Fruit fly (Drosophila melanogaster) whole organism, prepupa: ENCODE data around the gene CG4553.

ENCODE experiments used
- Blimp-1 ChIP-seq: fragments of 200-800 bp; sonication (Bioruptor generic); optimal IDR thresholded peaks from 3 replicates; lab custom pipeline; 2017; ENCODE audit warnings: missing biosample characterization, missing genetic modification characterization, mild to moderate bottlenecking, moderate library complexity, missing genetic modification reagents
- CG10631 ChIP-seq: fragments of 200-800 bp; sonication (Bioruptor generic); optimal IDR thresholded peaks from 2 replicates; lab custom pipeline; 2016; ENCODE audit warnings: missing biosample characterization, missing genetic modification characterization
- CG10669 ChIP-seq: fragments of 200-800 bp; sonication (Bioruptor generic); optimal IDR thresholded peaks from 3 replicates; lab custom pipeline; 2018; ENCODE audit warnings: missing biosample characterization, mild to moderate bottlenecking, missing genetic modification characterization, moderate library complexity
- CG11762 ChIP-seq: fragments of 200-800 bp; sonication (Bioruptor generic); optimal IDR thresholded peaks from 3 replicates; lab custom pipeline; 2016; ENCODE audit warnings: missing biosample characterization, missing genetic modification characterization; ENCODE audit not compliant: insufficient read depth
- CG11902 ChIP-seq: fragments of 200-800 bp; sonication (Bioruptor generic); optimal IDR thresholded peaks from 3 replicates; lab custom pipeline; 2016; ENCODE audit warnings: missing biosample characterization, missing genetic modification characterization
- CG15336 ChIP-seq: fragments of 200-800 bp; sonication (Bioruptor generic); IDR thresholded peaks from 2 replicates; pipeline ENCODE4 v1.3.6; 2022; ENCODE audit warnings: missing biosample characterization, missing genetic modification characterization
- CG1621 ChIP-seq: fragments of 200-800 bp; sonication (Bioruptor generic); optimal IDR thresholded peaks from 3 replicates; lab custom pipeline; 2018; ENCODE audit warnings: missing biosample characterization, mild to moderate bottlenecking, missing genetic modification characterization
- CG16779 ChIP-seq: fragments of 200-800 bp; sonication (Bioruptor generic); optimal IDR thresholded peaks from 3 replicates; lab custom pipeline; 2017; ENCODE audit warnings: missing biosample characterization, mild to moderate bottlenecking, missing genetic modification characterization
- CG3032 ChIP-seq: fragments of 200-800 bp; optimal IDR thresholded peaks from 2 replicates; lab custom pipeline; 2019; ENCODE audit warnings: missing biosample characterization, mild to moderate bottlenecking, missing genetic modification characterization, moderate library complexity
- CG31627 ChIP-seq: fragments of 200-800 bp; sonication (Bioruptor generic); optimal IDR thresholded peaks from 3 replicates; lab custom pipeline; 2016; ENCODE audit warnings: missing biosample characterization, missing genetic modification characterization
- CG32006 ChIP-seq: fragments of 200-800 bp; sonication (Bioruptor generic); optimal IDR thresholded peaks from 3 replicates; lab custom pipeline; 2017; ENCODE audit warnings: missing biosample characterization, mild to moderate bottlenecking, missing genetic modification characterization
- CG4318 ChIP-seq: fragments of 200-800 bp; sonication (Bioruptor generic); optimal IDR thresholded peaks from 3 replicates; lab custom pipeline; 2017; ENCODE audit warnings: missing biosample characterization, mild to moderate bottlenecking, missing genetic modification characterization
- CG6163 ChIP-seq: fragments of 200-800 bp; sonication (Bioruptor generic); IDR thresholded peaks from 3 replicates; pipeline ENCODE4 v1.3.6; 2022; ENCODE audit warnings: missing biosample characterization, missing genetic modification characterization
- CG6276 ChIP-seq: fragments of 200-800 bp; sonication (Bioruptor generic); optimal IDR thresholded peaks from 2 replicates; lab custom pipeline; 2017; ENCODE audit warnings: missing biosample characterization, mild to moderate bottlenecking, missing genetic modification characterization
- CG8632 ChIP-seq: fragments of 200-800 bp; sonication (Bioruptor generic); optimal IDR thresholded peaks from 3 replicates; lab custom pipeline; 2016; ENCODE audit warnings: missing biosample characterization, missing genetic modification characterization
- CG9139 ChIP-seq: fragments of 200-800 bp; sonication (Bioruptor generic); optimal IDR thresholded peaks from 3 replicates; lab custom pipeline; 2017; ENCODE audit warnings: missing biosample characterization, mild to moderate bottlenecking, missing genetic modification characterization
- Eip75B ChIP-seq: fragments of 200-800 bp; sonication (Bioruptor generic); optimal IDR thresholded peaks from 3 replicates; lab custom pipeline; 2016; ENCODE audit warnings: missing biosample characterization, missing genetic modification characterization
- Eip78C ChIP-seq: fragments of 200-800 bp; sonication (Bioruptor generic); peaks from one replicate; lab custom pipeline; 2016; ENCODE audit warnings: missing biosample characterization, missing genetic modification characterization
- Eip93F ChIP-seq: fragments of 200-800 bp; sonication (Bioruptor generic); optimal IDR thresholded peaks from 2 replicates; lab custom pipeline; 2016; ENCODE audit warnings: missing biosample characterization, mild to moderate bottlenecking, missing genetic modification characterization
- Ets96B ChIP-seq: fragments of 200-800 bp; optimal IDR thresholded peaks from 2 replicates; lab custom pipeline; 2019; ENCODE audit warnings: missing biosample characterization, mild to moderate bottlenecking, missing genetic modification characterization, moderate library complexity
- Hr39 ChIP-seq: fragments of 200-800 bp; sonication (Bioruptor generic); optimal IDR thresholded peaks from 2 replicates; lab custom pipeline; 2016; ENCODE audit warnings: missing biosample characterization, missing genetic modification characterization
- Hr4 ChIP-seq: fragments of 200-800 bp; sonication (Bioruptor generic); optimal IDR thresholded peaks from 3 replicates; lab custom pipeline; 2016; ENCODE audit warnings: missing biosample characterization, missing genetic modification characterization
- Lpt ChIP-seq: fragments of 200-800 bp; sonication (Bioruptor generic); optimal IDR thresholded peaks from 3 replicates; lab custom pipeline; 2016; ENCODE audit warnings: missing biosample characterization, missing genetic modification characterization
- Met ChIP-seq: fragments of 200-800 bp; sonication (Bioruptor generic); optimal IDR thresholded peaks from 3 replicates; lab custom pipeline; 2016; ENCODE audit warnings: missing biosample characterization, missing genetic modification characterization
- Smox ChIP-seq: fragments of 200-800 bp; sonication (Bioruptor generic); optimal IDR thresholded peaks from 3 replicates; lab custom pipeline; 2016; ENCODE audit warnings: missing biosample characterization, missing genetic modification characterization
- Sox102F ChIP-seq: fragments of 200-800 bp; sonication (Bioruptor generic); optimal IDR thresholded peaks from 2 replicates; lab custom pipeline; 2016; ENCODE audit warnings: missing biosample characterization, mild to moderate bottlenecking, missing genetic modification characterization
- Sox14 ChIP-seq: fragments of 200-800 bp; sonication (Bioruptor generic); optimal IDR thresholded peaks from 3 replicates; lab custom pipeline; 2016; ENCODE audit warnings: missing biosample characterization, missing genetic modification characterization
- Sox15 ChIP-seq: fragments of 200-800 bp; sonication (Bioruptor generic); optimal IDR thresholded peaks from 3 replicates; lab custom pipeline; 2016; ENCODE audit warnings: missing biosample characterization, missing genetic modification characterization
- achi ChIP-seq: fragments of 200-800 bp; sonication (Bioruptor generic); optimal IDR thresholded peaks from 3 replicates; lab custom pipeline; 2016; ENCODE audit warnings: missing biosample characterization, missing genetic modification characterization
- acj6 ChIP-seq: fragments of 200-800 bp; sonication (Bioruptor generic); optimal IDR thresholded peaks from 3 replicates; lab custom pipeline; 2016; ENCODE audit warnings: missing biosample characterization, missing genetic modification characterization
- cyc ChIP-seq: fragments of 200-800 bp; sonication (Bioruptor generic); optimal IDR thresholded peaks from 3 replicates; lab custom pipeline; 2016; ENCODE audit warnings: missing biosample characterization, missing genetic modification characterization
- dsx ChIP-seq: fragments of 200-800 bp; optimal IDR thresholded peaks from 3 replicates; lab custom pipeline; 2019; ENCODE audit warnings: missing biosample characterization, mild to moderate bottlenecking, missing genetic modification characterization, moderate library complexity; ENCODE audit not compliant: poor library complexity, severe bottlenecking
- esn ChIP-seq: fragments of 200-800 bp; sonication (Bioruptor generic); optimal IDR thresholded peaks from 2 replicates; lab custom pipeline; 2016; ENCODE audit warnings: missing biosample characterization, mild to moderate bottlenecking, missing genetic modification characterization, moderate library complexity
- lz ChIP-seq: fragments of 200-800 bp; sonication (Bioruptor generic); optimal IDR thresholded peaks from 3 replicates; lab custom pipeline; 2016; ENCODE audit warnings: missing biosample characterization, missing genetic modification characterization
- net ChIP-seq: fragments of 200-800 bp; sonication (Bioruptor generic); optimal IDR thresholded peaks from 3 replicates; lab custom pipeline; 2016; ENCODE audit warnings: missing biosample characterization, missing genetic modification characterization
- salr ChIP-seq, 2 experiments: fragments of 200-800 bp; sonication (Bioruptor generic); optimal IDR thresholded peaks; 3 replicates each; lab custom pipeline; 2016 to 2018; ENCODE audit warnings: missing biosample characterization in 2 of 2, missing genetic modification characterization in 2 of 2, mild to moderate bottlenecking in 1 of 2
- spab ChIP-seq: fragments of 200-800 bp; sonication (Bioruptor generic); optimal IDR thresholded peaks from 2 replicates; lab custom pipeline; 2017; ENCODE audit warnings: missing biosample characterization, mild to moderate bottlenecking, missing genetic modification characterization, missing genetic modification reagents
- ss ChIP-seq, 2 experiments: fragments of 200-800 bp; sonication (Bioruptor generic); optimal IDR thresholded peaks; 2 replicates in 1 of 2; 3 replicates in 1 of 2; lab custom pipeline; 2017 to 2018; ENCODE audit warnings: mild to moderate bottlenecking in 2 of 2, missing biosample characterization in 2 of 2, missing genetic modification characterization in 2 of 2, moderate library complexity in 1 of 2
- topi ChIP-seq: fragments of 200-800 bp; sonication (Bioruptor generic); optimal IDR thresholded peaks from 3 replicates; lab custom pipeline; 2016; ENCODE audit warnings: missing biosample characterization, missing genetic modification characterization
- vri ChIP-seq: fragments of 200-800 bp; sonication (Bioruptor generic); optimal IDR thresholded peaks from 3 replicates; lab custom pipeline; 2016; ENCODE audit warnings: missing biosample characterization, mild to moderate bottlenecking, missing genetic modification characterization

The CG4553 gene

DNA sequence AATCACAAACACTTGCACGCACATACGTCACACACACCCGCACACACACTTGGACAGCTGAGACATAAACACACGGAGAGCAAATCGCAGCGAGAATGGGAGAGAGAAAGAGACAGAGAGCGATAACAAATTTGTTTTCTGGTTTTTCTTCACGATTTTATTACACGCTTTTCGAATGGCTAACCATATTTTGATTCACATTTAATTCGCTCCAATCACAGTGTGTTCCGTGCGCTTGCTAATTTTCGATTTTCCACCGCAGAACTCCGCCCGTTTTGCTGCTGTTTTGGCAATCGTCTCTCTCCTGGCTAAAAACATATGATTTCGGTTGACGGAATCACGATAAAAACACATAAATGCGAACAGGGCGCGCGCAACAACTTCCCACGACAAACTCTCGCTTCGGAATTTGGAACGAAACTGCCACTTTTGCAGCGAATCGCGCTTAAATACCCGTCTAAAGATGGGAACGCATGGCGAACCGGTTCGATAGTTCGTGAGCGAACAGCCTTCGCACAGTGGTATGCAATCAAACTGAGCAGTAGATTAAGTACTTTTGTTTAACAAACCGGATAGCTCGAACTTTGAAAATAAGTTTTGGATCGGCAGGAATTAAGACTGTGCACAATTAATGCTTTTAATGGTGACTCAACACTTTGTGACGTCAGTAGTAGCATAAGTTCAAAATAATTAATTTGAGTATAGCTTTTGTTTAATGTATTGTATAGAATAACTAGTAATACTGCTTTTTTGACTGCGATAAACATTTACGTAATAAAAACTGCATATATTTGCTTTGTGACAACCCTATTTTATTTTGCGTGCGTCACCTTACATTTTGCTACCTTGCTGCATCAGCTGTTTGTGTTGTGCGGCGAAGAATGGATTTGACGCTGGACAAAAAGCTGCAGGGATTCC lies 3.8 kb downstream of the CG4553 start, which contains the start of the genes Fur1 and Vps33B (continued):
- TF ChIP-seq salr (GFP tag; optimal IDR thresholded peaks at IDR 0.05; lab: Kevin White, UChicago) = peak; percentile 92 to 99
- peak; percentile 98 for TF ChIP-seq cyc (GFP tag; lab: Kevin White, UChicago)
- peak; percentile 97 for TF ChIP-seq Lpt
- TF ChIP-seq spab (GFP tag; lab: Kevin White, UChicago) = peak; percentile 90
- TF ChIP-seq net (GFP tag; lab: Kevin White, UChicago) = peak; percentile 97
- peak; percentile 95 for TF ChIP-seq Ets96B (tag; lab: Kevin White, UChicago)
- TF ChIP-seq CG31627 (GFP tag; lab: Kevin White, UChicago) = peak; percentile 99
- TF ChIP-seq CG4318 = peak; percentile 97
- peak; percentile 98 for TF ChIP-seq CG32006 (GFP tag; lab: Kevin White, UChicago)
- peak; percentile 97 for TF ChIP-seq vri (GFP tag; lab: Kevin White, UChicago)
- peak; percentile 98 for TF ChIP-seq Smox
- TF ChIP-seq topi (GFP tag; lab: Kevin White, UChicago) = peak; percentile 98
- peak; percentile 99 for TF ChIP-seq Hr39 (GFP tag; lab: Kevin White, UChicago)
- TF ChIP-seq acj6 = peak; percentile 98
- TF ChIP-seq CG8632 = peak; percentile 97

- TF ChIP-seq Eip75B (GFP tag; lab: Kevin White, UChicago) = no peak
- TF ChIP-seq CG6163 = peak; percentile 42; the same call in 1 of the 3 replicates
- TF ChIP-seq CG11902 (GFP tag; lab: Kevin White, UChicago) = no peak
- TF ChIP-seq Sox102F = no peak
- peak; percentile 94 for TF ChIP-seq dsx
- TF ChIP-seq ss (GFP tag; optimal IDR thresholded peaks at IDR 0.05; lab: Kevin White, UChicago) = peak in 1 of 2 experiments; percentile 14
- TF ChIP-seq Blimp-1 (GFP tag; lab: Kevin White, UChicago) = no peak
- no peak for TF ChIP-seq CG11762 (GFP tag; lab: Kevin White, UChicago)
- TF ChIP-seq Sox14 = peak; percentile 30
- 0 out of 2 replicates have a peak, but pooled peaks have one; percentile 9 for TF ChIP-seq CG15336 (GFP tag; lab: Robert Waterston, UW)
- peak; percentile 52 for TF ChIP-seq Eip78C
- TF ChIP-seq Met (GFP tag; lab: Kevin White, UChicago) = no peak
- no peak for TF ChIP-seq esn (GFP tag; lab: Kevin White, UChicago)
Measured at dm6 chr3R:25471853-25472634, 4.7 kb downstream of the CG4553 start.

- TF ChIP-seq CG8632 = no peak
- peak; percentile 28 for TF ChIP-seq vri (GFP tag; lab: Kevin White, UChicago)
- TF ChIP-seq achi (GFP tag; lab: Kevin White, UChicago) = no peak
- no peak for TF ChIP-seq CG6276 (GFP tag; lab: Kevin White, UChicago)
Measured at dm6 chr3R:25466166-25466565, 10.5 kb downstream of the CG4553 start.

DNA sequence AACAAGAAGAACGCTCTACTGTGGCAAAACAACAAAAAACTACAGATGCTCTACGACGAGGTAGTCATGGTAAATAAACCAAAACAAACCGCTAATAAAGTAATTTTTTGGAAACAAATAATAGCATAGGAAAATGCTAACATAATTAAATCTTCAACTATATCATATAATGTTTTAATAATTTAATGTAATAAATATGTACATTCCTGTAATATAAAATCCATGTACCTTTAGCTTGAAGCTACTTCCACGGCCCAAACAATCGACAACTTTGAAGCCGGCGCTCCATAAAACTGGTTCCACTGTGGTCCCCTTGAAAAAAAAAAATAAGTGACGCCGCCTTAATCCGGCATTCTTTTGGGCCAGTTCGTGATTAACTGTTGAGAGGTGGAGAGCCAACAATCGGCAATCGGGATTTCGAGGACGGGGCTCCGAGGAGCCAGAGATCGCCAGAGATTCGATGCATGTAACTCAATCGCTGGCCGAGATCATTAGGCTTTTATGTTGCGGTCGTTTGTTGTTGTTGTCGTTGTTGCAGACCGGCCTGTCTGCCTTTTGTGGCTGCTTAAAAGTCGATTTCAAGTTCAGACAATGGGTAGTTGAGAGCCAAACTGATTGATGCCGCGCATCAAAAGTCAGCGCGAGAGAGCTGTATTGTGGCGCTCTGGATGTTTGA lies 13.9 kb downstream of the CG4553 start:
- peak; percentile 95 for TF ChIP-seq dsx
- TF ChIP-seq CG4318 = peak; percentile 56
- TF ChIP-seq salr (GFP tag; optimal IDR thresholded peaks at IDR 0.05; lab: Kevin White, UChicago) = peak; percentile 78 to 86
- TF ChIP-seq net (GFP tag; lab: Kevin White, UChicago) = peak; percentile 84
- peak; percentile 95 for TF ChIP-seq CG8632
- peak; percentile 81 for TF ChIP-seq CG16779 (tag; lab: Kevin White, UChicago)
- peak; percentile 77 for TF ChIP-seq Sox15
- peak; percentile 94 for TF ChIP-seq CG10631 (GFP tag; lab: Kevin White, UChicago)
- peak; percentile 84 for TF ChIP-seq CG32006 (GFP tag; lab: Kevin White, UChicago)
- TF ChIP-seq CG1621 (tag; lab: Kevin White, UChicago) = peak; percentile 80
- TF ChIP-seq Eip93F = peak; percentile 82
- peak; percentile 83 for TF ChIP-seq Eip75B (GFP tag; lab: Kevin White, UChicago)
- TF ChIP-seq vri (GFP tag; lab: Kevin White, UChicago) = peak; percentile 82
- TF ChIP-seq CG9139 = peak; percentile 92
- TF ChIP-seq lz = peak; percentile 84
- peak; percentile 96 for TF ChIP-seq CG3032 (tag; lab: Kevin White, UChicago)
- TF ChIP-seq CG10669 (GFP tag; lab: Kevin White, UChicago) = peak; percentile 92
- peak; percentile 76 for TF ChIP-seq Blimp-1 (GFP tag; lab: Kevin White, UChicago)
- peak; percentile 56 for TF ChIP-seq Hr4
